Worm (Caenorhabditis elegans) whole organism, young adult: ENCODE data around the gene cpt-3.

Experiments
- B0019.2 ChIP-seq: fragments of 200-800 bp; sonication (Bioruptor generic); conservative IDR thresholded peaks from 2 replicates; pipeline ENCODE4 v1.3.6; 2022; ENCODE audit warnings: missing genetic modification reagents, missing genetic modification characterization, missing compliant biosample characterization
- B0261.1 ChIP-seq: sonication (generic microtip); optimal IDR thresholded peaks from 2 replicates; lab custom pipeline; 2016; ENCODE audit warnings: mild to moderate bottlenecking, missing genetic modification characterization, moderate library complexity, missing compliant biosample characterization
- C17E4.6 ChIP-seq: fragments of 200-800 bp; sonication (Bioruptor generic); IDR thresholded peaks from 2 replicates; pipeline ENCODE4 v1.3.6; 2022; ENCODE audit warnings: missing genetic modification reagents, missing genetic modification characterization, missing compliant biosample characterization
- F39B2.1 ChIP-seq: fragments of 200-800 bp; sonication (Bioruptor generic); IDR thresholded peaks from 2 replicates; pipeline ENCODE4 v1.3.6; 2022; ENCODE audit warnings: missing genetic modification reagents, missing genetic modification characterization, missing compliant biosample characterization
- F52B5.7 ChIP-seq: sonication (generic microtip); optimal IDR thresholded peaks from 2 replicates; lab custom pipeline; 2016; ENCODE audit warnings: mild to moderate bottlenecking, missing genetic modification characterization, missing compliant biosample characterization
- F57C9.4 ChIP-seq: sonication (generic microtip); optimal IDR thresholded peaks from 2 replicates; lab custom pipeline; 2017; ENCODE audit warnings: mild to moderate bottlenecking, missing genetic modification characterization, missing compliant biosample characterization
- K11D2.4 ChIP-seq: fragments of 200-800 bp; sonication (Bioruptor generic); IDR thresholded peaks from 2 replicates; pipeline ENCODE4 v1.3.6; 2022; ENCODE audit warnings: missing genetic modification reagents, missing genetic modification characterization, missing compliant biosample characterization
- Y53F4B.3 ChIP-seq: fragments of 200-800 bp; sonication (Bioruptor generic); IDR thresholded peaks from 2 replicates; pipeline ENCODE4 v1.3.6; 2022; ENCODE audit warnings: missing genetic modification reagents, missing genetic modification characterization, missing compliant biosample characterization
- attf-5 ChIP-seq: fragments of 200-800 bp; sonication (Bioruptor generic); optimal IDR thresholded peaks from 2 replicates; lab custom pipeline; 2018; ENCODE audit warnings: mild to moderate bottlenecking, missing genetic modification characterization, missing compliant biosample characterization
- attf-6 ChIP-seq: fragments of 200-800 bp; sonication (Bioruptor generic); IDR thresholded peaks from 2 replicates; pipeline ENCODE4 v1.3.6; 2022; ENCODE audit warnings: missing genetic modification reagents, missing genetic modification characterization, missing compliant biosample characterization
- bed-1 ChIP-seq: fragments of 200-800 bp; sonication (Bioruptor generic); IDR thresholded peaks from 2 replicates; pipeline ENCODE4 v1.3.6; 2022; ENCODE audit warnings: missing genetic modification reagents, missing genetic modification characterization, missing compliant biosample characterization
- bed-2 ChIP-seq: fragments of 200-800 bp; sonication (Bioruptor generic); IDR thresholded peaks from 2 replicates; pipeline ENCODE4 v1.3.6; 2022; ENCODE audit warnings: missing genetic modification reagents, missing genetic modification characterization, missing compliant biosample characterization
- cebp-1 ChIP-seq, 2 experiments: fragments of 200-800 bp in 1 of 2; sonication (Bioruptor generic) in 1 of 2; sonication (generic microtip) in 1 of 2; IDR thresholded peaks in 1 of 2; optimal IDR thresholded peaks in 1 of 2; 2 replicates each; pipeline versions ENCODE4 v1.3.6 to Lab custom; 2017 to 2022; ENCODE audit warnings: missing compliant biosample characterization in 2 of 2, missing genetic modification characterization in 2 of 2, mild to moderate bottlenecking in 1 of 2, missing genetic modification reagents in 1 of 2, moderate library complexity in 1 of 2
- ceh-27 ChIP-seq: fragments of 200-800 bp; sonication (Bioruptor generic); optimal IDR thresholded peaks from 2 replicates; lab custom pipeline; 2018; ENCODE audit warnings: mild to moderate bottlenecking, missing genetic modification characterization, moderate library complexity, missing compliant biosample characterization
- die-1 ChIP-seq: sonication (generic microtip); optimal IDR thresholded peaks from 2 replicates; lab custom pipeline; 2016; ENCODE audit warnings: missing genotype, mild to moderate bottlenecking, missing genetic modification characterization, missing compliant biosample characterization
- ekl-4 ChIP-seq: fragments of 200-800 bp; sonication (Bioruptor generic); IDR thresholded peaks from 2 replicates; pipeline ENCODE4 v1.3.6; 2022; ENCODE audit warnings: missing genetic modification reagents, missing genetic modification characterization, missing compliant biosample characterization
- ets-4 ChIP-seq: fragments of 200-800 bp; sonication (Bioruptor generic); optimal IDR thresholded peaks from 2 replicates; lab custom pipeline; 2018; ENCODE audit warnings: mild to moderate bottlenecking, missing genetic modification characterization, missing compliant biosample characterization
- him-1 ChIP-seq: sonication (generic microtip); optimal IDR thresholded peaks from 2 replicates; lab custom pipeline; 2016; ENCODE audit warnings: missing genotype, missing genetic modification reagents, missing genetic modification characterization, missing compliant biosample characterization
- hlh-12 ChIP-seq: sonication (generic microtip); optimal IDR thresholded peaks from 2 replicates; lab custom pipeline; 2016; ENCODE audit warnings: missing genetic modification characterization, missing compliant biosample characterization
- hlh-26 ChIP-seq: fragments of 200-800 bp; sonication (Bioruptor generic); conservative IDR thresholded peaks from 2 replicates; pipeline ENCODE4 v1.3.6; 2022; ENCODE audit warnings: missing genetic modification reagents, missing genetic modification characterization, missing compliant biosample characterization
- hmg-1.2 ChIP-seq: fragments of 200-800 bp; sonication (Bioruptor generic); IDR thresholded peaks from 2 replicates; pipeline ENCODE4 v1.3.6; 2022; ENCODE audit warnings: missing genetic modification reagents, missing genetic modification characterization, missing compliant biosample characterization
- lin-26 ChIP-seq: fragments of 200-800 bp; sonication (Bioruptor generic); IDR thresholded peaks from 2 replicates; pipeline ENCODE4 v1.3.6; 2022; ENCODE audit warnings: missing genetic modification reagents, missing genetic modification characterization, missing compliant biosample characterization
- lin-35 ChIP-seq, 3 experiments: fragments of 150-350 bp in 2 of 3; sonication (generic microtip) in 1 of 3; optimal IDR thresholded peaks; 2 replicates each; lab custom pipeline; 2014 to 2018; ENCODE audit warnings: missing biosample characterization in 3 of 3, missing genetic modification characterization in 3 of 3, missing genetic modification reagents in 3 of 3
- lin-40 ChIP-seq: sonication (generic microtip); optimal IDR thresholded peaks from 2 replicates; lab custom pipeline; 2016; ENCODE audit warnings: missing genetic modification characterization, mild to moderate bottlenecking, missing compliant biosample characterization, missing genotype, missing genetic modification reagents
- lin-54 ChIP-seq: fragments of 200-800 bp; sonication (Bioruptor generic); optimal IDR thresholded peaks from 2 replicates; lab custom pipeline; 2018; ENCODE audit warnings: mild to moderate bottlenecking, missing genetic modification characterization, missing compliant biosample characterization
- lir-1 ChIP-seq: fragments of 200-800 bp; sonication (Bioruptor generic); conservative IDR thresholded peaks from 2 replicates; pipeline ENCODE4 v1.3.6; 2022; ENCODE audit warnings: missing genetic modification reagents, missing genetic modification characterization, missing compliant biosample characterization
- lsl-1 ChIP-seq: fragments of 200-800 bp; sonication (Bioruptor generic); optimal IDR thresholded peaks from 2 replicates; lab custom pipeline; 2018; ENCODE audit warnings: mild to moderate bottlenecking, missing genetic modification characterization, moderate library complexity, missing compliant biosample characterization
- madf-6 ChIP-seq: fragments of 200-800 bp; sonication (Bioruptor generic); IDR thresholded peaks from 2 replicates; pipeline ENCODE4 v1.3.6; 2022; ENCODE audit warnings: missing genetic modification reagents, missing genetic modification characterization, missing compliant biosample characterization
- madf-8 ChIP-seq: fragments of 200-800 bp; sonication (Bioruptor generic); conservative IDR thresholded peaks from 2 replicates; pipeline ENCODE4 v1.3.6; 2022; ENCODE audit warnings: missing genetic modification reagents, missing genetic modification characterization, missing compliant biosample characterization
- mes-4 ChIP-seq: sonication (generic microtip); optimal IDR thresholded peaks from 2 replicates; lab custom pipeline; 2016; ENCODE audit warnings: missing genotype, missing genetic modification characterization, missing compliant biosample characterization
- nfya-1 ChIP-seq: sonication (generic microtip); optimal IDR thresholded peaks from 2 replicates; lab custom pipeline; 2017; ENCODE audit warnings: antibody characterized with exemption, missing compliant biosample characterization, missing genetic modification characterization, borderline replicate concordance; ENCODE audit not compliant: insufficient read depth
- pha-4 ChIP-seq: fragments of 150-350 bp; sonication (generic microtip); optimal IDR thresholded peaks from 2 replicates; lab custom pipeline; 2014; ENCODE audit warnings: missing biosample characterization, missing genetic modification reagents, missing genetic modification characterization
- rec-8 ChIP-seq, 2 experiments: sonication (generic microtip); optimal IDR thresholded peaks; 2 replicates each; lab custom pipeline; 2016; ENCODE audit warnings: mild to moderate bottlenecking in 2 of 2, missing genetic modification characterization in 2 of 2, missing genetic modification reagents in 2 of 2, missing genotype in 2 of 2, missing biosample characterization in 1 of 2, missing compliant biosample characterization in 1 of 2, moderate library complexity in 1 of 2
- sea-2 ChIP-seq: fragments of 200-800 bp; sonication (Bioruptor generic); IDR thresholded peaks from 2 replicates; pipeline ENCODE4 v1.3.6; 2022; ENCODE audit warnings: missing genetic modification characterization, missing compliant biosample characterization
- snpc-1.1 ChIP-seq: sonication (generic microtip); optimal IDR thresholded peaks from 2 replicates; lab custom pipeline; 2017; ENCODE audit warnings: missing genetic modification characterization, mild to moderate bottlenecking, missing compliant biosample characterization, antibody characterized with exemption, moderate library complexity, missing genotype, missing genetic modification reagents; ENCODE audit not compliant: insufficient read depth
- snpc-1.3 ChIP-seq: sonication (generic microtip); optimal IDR thresholded peaks from 2 replicates; lab custom pipeline; 2017; ENCODE audit warnings: missing genetic modification characterization, mild to moderate bottlenecking, missing compliant biosample characterization, antibody characterized with exemption, moderate library complexity, missing genotype, missing genetic modification reagents; ENCODE audit not compliant: insufficient read depth
- snpc-4 ChIP-seq, 5 experiments: fragments of 150-350 bp in 1 of 5; sonication (generic microtip) in 4 of 5; optimal IDR thresholded peaks; 2 replicates each; lab custom pipeline; 2014 to 2018; ENCODE audit warnings: missing genetic modification characterization in 5 of 5, missing biosample characterization in 3 of 5, antibody characterized with exemption in 2 of 5, mild to moderate bottlenecking in 2 of 5, missing compliant biosample characterization in 2 of 5, missing genotype in 2 of 5, moderate library complexity in 2 of 5, missing genetic modification reagents in 1 of 5
- tbx-9 ChIP-seq: sonication (generic microtip); optimal IDR thresholded peaks from 2 replicates; lab custom pipeline; 2016; ENCODE audit warnings: borderline replicate concordance, missing genetic modification characterization, inconsistent platforms, missing compliant biosample characterization
- ztf-26 ChIP-seq: sonication (generic microtip); optimal IDR thresholded peaks from 2 replicates; lab custom pipeline; 2017; ENCODE audit warnings: missing genetic modification characterization, missing compliant biosample characterization
- ztf-3 ChIP-seq: fragments of 200-800 bp; sonication (Bioruptor generic); optimal IDR thresholded peaks from 2 replicates; lab custom pipeline; 2018; ENCODE audit warnings: mild to moderate bottlenecking, missing genetic modification characterization, missing compliant biosample characterization
- ztf-6 ChIP-seq: fragments of 200-800 bp; sonication (Bioruptor generic); IDR thresholded peaks from 2 replicates; pipeline ENCODE4 v1.3.6; 2022; ENCODE audit warnings: missing genetic modification reagents, missing genetic modification characterization, missing compliant biosample characterization

The cpt-3 gene

DNA sequence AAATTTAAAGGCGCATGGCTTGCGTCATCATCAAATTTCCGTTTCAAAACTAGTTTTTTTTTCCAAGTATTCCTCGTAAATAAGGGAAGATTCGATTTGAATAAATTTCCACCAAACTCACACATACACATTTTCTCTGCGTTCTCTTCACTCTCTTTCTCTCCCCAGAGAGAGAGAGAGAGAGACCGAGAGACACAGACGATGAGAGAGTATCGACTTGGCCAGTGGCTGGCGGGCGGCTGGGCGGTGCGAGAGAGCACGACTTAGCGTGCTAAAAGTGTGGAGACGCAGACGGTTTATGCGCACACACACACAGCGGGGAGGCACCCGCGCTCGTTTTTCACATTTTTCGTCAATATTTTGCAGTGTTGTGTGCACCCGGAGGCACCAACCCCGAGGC, 18.2 kb downstream of the cpt-3 start (continued):
- TF ChIP-seq ztf-6 (GFP tag; lab: Robert Waterston, UW) (no peak), ztf-26 (tag; lab: Kevin White, UChicago) (peak; percentile 42), C17E4.6 (GFP tag; lab: Robert Waterston, UW) (no peak), snpc-4 (GFP tag; optimal IDR thresholded peaks at IDR 0.05; lab: Kevin White, UChicago) (no peak), snpc-4 (tag; optimal IDR thresholded peaks at IDR 0.05; lab: Kevin White, UChicago) (peak in 2 of 4 experiments; percentile 9 to 33), die-1 (tag; lab: Kevin White, UChicago) (no peak), him-1 (tag; lab: Kevin White, UChicago) (no peak), attf-6 (no peak), lin-54 (GFP tag; lab: Kevin White, UChicago) (peak; percentile 2), B0261.1 (tag; lab: Kevin White, UChicago) (no peak), F57C9.4 (tag; lab: Kevin White, UChicago) (no peak), lir-1 (no peak), lsl-1 (GFP tag; lab: Kevin White, UChicago) (no peak), tbx-9 (no peak), hlh-12 (no peak), nfya-1 (tag; lab: Kevin White, UChicago) (no peak), ztf-3 (GFP tag; lab: Kevin White, UChicago) (no peak), madf-6 (no peak), lin-26 (GFP tag; lab: Robert Waterston, UW) (no peak), lin-40 (tag; lab: Kevin White, UChicago) (peak; percentile 63), bed-2 (GFP tag; lab: Robert Waterston, UW) (0 out of 2 replicates have a peak, but pooled peaks have one; percentile 36), Y53F4B.3 (GFP tag; lab: Robert Waterston, UW) (no peak), lin-35 (GFP tag; optimal IDR thresholded peaks at IDR 0.05; lab: Kevin White, UChicago) (peak in 1 of 3 experiments; percentile 15), snpc-1.1 (no peak), ekl-4 (GFP tag; lab: Robert Waterston, UW) (0 out of 2 replicates have a peak, but pooled peaks have one; percentile 31), sea-2 (GFP tag; lab: Robert Waterston, UW) (no peak), K11D2.4 (GFP tag; lab: Robert Waterston, UW) (peak; percentile 57), snpc-1.3 (no peak), ceh-27 (GFP tag; lab: Kevin White, UChicago) (peak; percentile 79), bed-1 (no peak), pha-4 (tag; lab: Kevin White, UChicago) (peak; percentile 34), madf-8 (GFP tag; lab: Robert Waterston, UW) (no peak), attf-5 (peak; percentile 80), cebp-1 (GFP tag; IDR thresholded peaks at IDR 0.05; lab: Robert Waterston, UW) (no peak), cebp-1 (tag; optimal IDR thresholded peaks at IDR 0.05; lab: Kevin White, UChicago) (peak; percentile 63), hmg-1.2 (GFP tag; lab: Robert Waterston, UW) (peak; percentile 97), F52B5.7 (tag; lab: Kevin White, UChicago) (peak; percentile 25), ets-4 (no peak), mes-4 (tag; lab: Kevin White, UChicago) (no peak), hlh-26 (GFP tag; lab: Robert Waterston, UW) (no peak), B0019.2 (GFP tag; lab: Robert Waterston, UW) (no peak), F39B2.1 (no peak), rec-8 (tag; optimal IDR thresholded peaks at IDR 0.05; lab: Kevin White, UChicago) (no peak)
